Fruit fly (Drosophila melanogaster): ENCODE data around the gene wor.

- TF ChIP-seq Pif1B (GFP tag; optimal IDR thresholded peaks at IDR 0.05) (no peak), fd96Ca (GFP tag; IDR thresholded peaks at IDR 0.05) (no peak), CG15710 (tag; optimal IDR thresholded peaks at IDR 0.05) (peak; percentile 58), CG13204 (GFP tag; optimal IDR thresholded peaks at IDR 0.05) (no peak)
Observed at dm6 chr2L:15396796-15397195, 28.6 kb downstream of the wor start.
